Fruit fly (Drosophila melanogaster) Kc167 (cell line): ENCODE data around the gene feo.

ENCODE experiments used
- Myc ChIP-seq: fragments of >200 bp; optimal IDR thresholded peaks from 2 replicates; lab custom pipeline; 2017; ENCODE audit warnings: missing external identifiers
- Sin3A ChIP-seq: fragments of >200 bp; optimal IDR thresholded peaks from 2 replicates; lab custom pipeline; 2018; ENCODE audit warnings: missing external identifiers
- h ChIP-seq: fragments of >200 bp; optimal IDR thresholded peaks from 3 replicates; lab custom pipeline; 2018; ENCODE audit warnings: missing external identifiers
- insv ChIP-seq: fragments of >200 bp; optimal IDR thresholded peaks from 3 replicates; lab custom pipeline; 2018; ENCODE audit warnings: missing external identifiers
- psq ChIP-seq: fragments of >200 bp; optimal IDR thresholded peaks from 2 replicates; lab custom pipeline; 2017; ENCODE audit warnings: missing external identifiers
- ttk ChIP-seq: sonication (Bioruptor generic); optimal IDR thresholded peaks from 2 replicates; lab custom pipeline; 2017; ENCODE audit warnings: missing external identifiers

The feo gene

dm6 chrX:10854686-10855085 is at the start of gene feo:
TSS of gene feo (minus strand) at chrX:10854869.
- TF ChIP-seq insv: no peak
- no peak for TF ChIP-seq h
- no peak for TF ChIP-seq Sin3A (lab: Kevin White, UChicago)
- no peak for TF ChIP-seq psq (lab: Kevin White, UChicago)

- TF ChIP-seq psq (lab: Kevin White, UChicago) (no peak), insv (no peak), h (no peak), Sin3A (lab: Kevin White, UChicago) (no peak), ttk (lab: Kevin White, UChicago) (no peak), Myc (lab: Kevin White, UChicago) (no peak)
Observed at dm6 chrX:10899665-10900064, 45.0 kb upstream of the feo start, which contains the start of gene CG15208. TSS of gene CG15208 (plus strand) at chrX:10899965.

DNA sequence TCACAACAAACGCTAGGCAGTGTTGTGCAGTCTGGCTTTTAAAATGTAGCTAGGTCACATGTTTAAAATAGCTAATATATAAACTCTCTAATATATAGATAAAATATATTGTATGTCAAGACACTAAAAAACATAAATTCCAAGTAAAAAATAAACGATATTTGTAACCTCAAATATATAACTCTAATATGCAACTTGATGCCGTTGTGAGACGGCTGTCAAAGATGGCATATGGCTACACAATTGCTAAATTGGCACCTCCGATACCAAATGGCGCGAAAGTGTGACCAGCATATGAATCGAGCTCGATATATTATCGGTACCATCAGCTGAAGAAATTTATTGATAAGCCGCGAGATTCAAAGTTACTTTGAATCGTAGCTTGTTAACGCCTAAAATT is 44.6 kb upstream of the feo start, which contains the start of gene CG1582:
CG1582 (minus strand) TSS at position 71 of the 400 bp plus-strand sequence.
- TF ChIP-seq Sin3A (lab: Kevin White, UChicago) (no peak), psq (lab: Kevin White, UChicago) (no peak), h (no peak), insv (no peak), Myc (lab: Kevin White, UChicago) (no peak), ttk (lab: Kevin White, UChicago) (no peak)

- TF ChIP-seq ttk (lab: Kevin White, UChicago): no peak
- TF ChIP-seq psq (lab: Kevin White, UChicago): no peak
- TF ChIP-seq Sin3A (lab: Kevin White, UChicago): no peak
- TF ChIP-seq Myc (lab: Kevin White, UChicago): no peak
- no peak for TF ChIP-seq h
- no peak for TF ChIP-seq insv
Observed at dm6 chrX:10893208-10893607, 38.5 kb upstream of the feo start.

- TF ChIP-seq insv (no peak), Myc (lab: Kevin White, UChicago) (no peak), ttk (lab: Kevin White, UChicago) (no peak), Sin3A (lab: Kevin White, UChicago) (no peak), h (no peak), psq (lab: Kevin White, UChicago) (no peak)
Observed at dm6 chrX:10891150-10891549, 36.5 kb upstream of the feo start, which contains the start of gene Ork1. TSS of gene Ork1 (minus strand) at chrX:10891250.

DNA sequence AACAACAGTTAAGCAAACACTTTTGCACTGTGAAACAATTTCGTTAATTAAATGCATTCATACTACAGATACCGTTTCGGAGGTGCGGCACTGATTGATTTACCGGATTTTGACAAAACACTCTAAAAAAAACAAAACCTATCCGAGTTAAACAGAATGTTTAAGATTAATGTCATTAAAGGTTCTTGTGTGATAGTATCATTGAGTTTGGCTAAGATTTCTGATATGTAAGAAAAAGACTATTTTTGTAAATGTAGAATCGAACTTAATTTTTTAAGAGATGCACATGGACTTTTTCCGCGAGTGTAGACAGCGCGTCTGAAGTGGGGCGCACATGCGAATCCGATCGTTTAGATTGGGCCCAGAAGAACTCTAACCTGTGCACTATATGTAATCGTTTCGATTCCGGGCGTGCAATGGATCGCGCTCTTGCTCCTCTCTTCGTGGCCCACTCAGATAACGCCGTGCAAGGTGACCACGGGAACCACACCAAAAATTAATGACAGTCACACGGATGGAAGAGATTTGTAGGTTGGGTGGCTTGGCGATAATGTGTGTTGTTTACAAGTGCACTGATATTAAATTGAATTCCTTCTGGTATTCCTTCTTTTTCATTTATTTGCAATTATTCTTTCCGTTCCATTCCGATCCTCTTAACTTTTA is 35.4 kb upstream of the feo start:
- TF ChIP-seq insv: no peak
- TF ChIP-seq psq (lab: Kevin White, UChicago): no peak
- TF ChIP-seq Myc (lab: Kevin White, UChicago): no peak
- no peak for TF ChIP-seq ttk (lab: Kevin White, UChicago)
- no peak for TF ChIP-seq Sin3A (lab: Kevin White, UChicago)
- TF ChIP-seq h: no peak

DNA sequence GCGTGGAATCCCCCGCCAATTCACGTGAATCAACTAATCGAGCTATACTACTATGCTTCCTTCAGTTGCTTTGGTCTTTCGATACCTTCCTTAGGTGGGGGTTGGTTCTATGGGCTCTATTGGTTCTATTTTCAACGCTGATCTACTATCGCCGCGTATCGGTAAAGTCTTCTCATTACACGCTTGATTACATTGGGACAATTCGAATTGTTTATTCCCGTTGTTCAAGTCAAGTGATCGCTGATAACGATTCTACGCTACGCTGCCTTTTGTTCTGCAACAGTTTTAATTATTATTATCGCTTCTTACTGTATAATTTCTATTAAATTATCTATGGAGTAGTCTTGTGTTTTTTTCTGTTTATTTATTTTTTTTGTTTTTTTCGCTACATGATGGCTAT is 33.0 kb upstream of the feo start:
- TF ChIP-seq Sin3A (lab: Kevin White, UChicago) (no peak), insv (no peak), h (no peak)

DNA sequence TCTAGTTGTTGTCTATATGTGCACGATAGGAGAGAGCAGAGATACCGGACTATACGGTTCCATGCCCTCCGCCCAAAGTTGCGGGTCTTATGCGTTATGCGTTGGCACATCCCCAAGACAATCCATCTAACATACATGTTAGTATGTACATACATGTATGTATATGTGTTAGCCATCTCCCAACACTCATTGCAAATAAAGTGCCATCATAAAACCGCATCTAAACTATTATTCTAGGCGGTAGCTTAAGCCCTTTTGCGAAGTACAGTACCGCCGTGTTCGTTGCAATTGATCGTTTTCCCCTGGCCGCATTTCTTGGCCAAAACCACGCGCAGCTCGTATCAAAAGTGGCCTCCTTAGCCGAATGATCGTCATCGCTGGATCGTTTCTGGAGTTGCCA is 31.7 kb upstream of the feo start:
- TF ChIP-seq psq (lab: Kevin White, UChicago): no peak

- no peak for TF ChIP-seq Myc (lab: Kevin White, UChicago)
Observed at dm6 chrX:10883740-10884139, 29.1 kb upstream of the feo start.

dm6 chrX:10882786-10883185 is 28.1 kb upstream of the feo start:
- TF ChIP-seq psq (lab: Kevin White, UChicago) (no peak), Sin3A (lab: Kevin White, UChicago) (no peak)

dm6 chrX:10877087-10877935 is 22.6 kb upstream of the feo start, which contains the start of gene CG1637:
TSS of gene CG1637 (minus strand) at chrX:10877893.
- TF ChIP-seq ttk (lab: Kevin White, UChicago) (no peak), psq (lab: Kevin White, UChicago) (no peak), Sin3A (lab: Kevin White, UChicago) (no peak), Myc (lab: Kevin White, UChicago) (no peak), h (no peak), insv (no peak)

dm6 chrX:10876451-10876850 is 21.8 kb upstream of the feo start:
- TF ChIP-seq Sin3A (lab: Kevin White, UChicago): no peak
- TF ChIP-seq insv: no peak
- TF ChIP-seq psq (lab: Kevin White, UChicago): no peak
- TF ChIP-seq ttk (lab: Kevin White, UChicago): no peak
- TF ChIP-seq h: no peak
- no peak for TF ChIP-seq Myc (lab: Kevin White, UChicago)

dm6 chrX:10869045-10869444 is 14.4 kb upstream of the feo start, which contains the start of gene CG2157:
TSS of gene CG2157 (plus strand) at chrX:10869284.
- no peak for TF ChIP-seq insv
- TF ChIP-seq h: no peak
- no peak for TF ChIP-seq ttk (lab: Kevin White, UChicago)
- TF ChIP-seq psq (lab: Kevin White, UChicago): no peak
- TF ChIP-seq Myc (lab: Kevin White, UChicago): no peak
- no peak for TF ChIP-seq Sin3A (lab: Kevin White, UChicago)
